Fruit fly (Drosophila melanogaster): ENCODE results near the gene CG15544.

Gene CG15544

dm6 chr3R:30870317-30870878 is 42.8 kb downstream of the CG15544 start (continued):
- peak; percentile 60 for TF ChIP-seq CG8290 (GFP tag; optimal IDR thresholded peaks at IDR 0.05)
- TF ChIP-seq CG8290 (tag; optimal IDR thresholded peaks at IDR 0.05) = peak in 1 of 2 experiments; percentile 29
- peak; percentile 16; the same call in 1 of the 2 replicates for TF ChIP-seq Ada2b (GFP tag; IDR thresholded peaks at IDR 0.05)
- peak; percentile 16 for TF ChIP-seq Lhr (GFP tag; optimal IDR thresholded peaks at IDR 0.05)
- TF ChIP-seq CG9932 (GFP tag; IDR thresholded peaks at IDR 0.05) = peak; percentile 26; the same call in 1 of the 2 replicates
- no peak for TF ChIP-seq chm (GFP tag; IDR thresholded peaks at IDR 0.05)
- peak; percentile 17 for TF ChIP-seq oc (tag; optimal IDR thresholded peaks at IDR 0.05)
- peak; percentile 53 for TF ChIP-seq Rfx (GFP tag; IDR thresholded peaks at IDR 0.05)
- TF ChIP-seq MBD-R2 (GFP tag; IDR thresholded peaks at IDR 0.05) = peak; percentile 11; the same call in 1 of the 2 replicates
- 0 out of 3 replicates have a peak, but pooled peaks have one; percentile 6 for TF ChIP-seq zfh1 (GFP tag; IDR thresholded peaks at IDR 0.05)
- TF ChIP-seq CG11247 (GFP tag; IDR thresholded peaks at IDR 0.05) = no peak
- no peak for TF ChIP-seq sisA (GFP tag; IDR thresholded peaks at IDR 0.05)
- TF ChIP-seq tap (tag; optimal IDR thresholded peaks at IDR 0.05) = no peak
- peak; percentile 33 for TF ChIP-seq CG7839 (tag; optimal IDR thresholded peaks at IDR 0.05)
- TF ChIP-seq dpn (GFP tag; optimal IDR thresholded peaks at IDR 0.05) = peak in 1 of 2 experiments; percentile 3
- TF ChIP-seq nmo (GFP tag; optimal IDR thresholded peaks at IDR 0.05) = peak; percentile 24
- TF ChIP-seq slbo (GFP tag; IDR thresholded peaks at IDR 0.05) = peak; percentile 8; the same call in 1 of the 2 replicates
- peak; percentile 15 for TF ChIP-seq gem (tag; optimal IDR thresholded peaks at IDR 0.05)
- 0 out of 3 replicates have a peak, but pooled peaks have one; percentile 10 for TF ChIP-seq CG6791 (GFP tag; IDR thresholded peaks at IDR 0.05; ENCODE audit: partially characterized antibody)
- TF ChIP-seq Ets97D (GFP tag; optimal IDR thresholded peaks at IDR 0.05) = peak; percentile 8
- no peak for TF ChIP-seq CG12744 (GFP tag; optimal IDR thresholded peaks at IDR 0.05)
- TF ChIP-seq Chrac-16 (GFP tag; optimal IDR thresholded peaks at IDR 0.05) = peak; percentile 11
- TF ChIP-seq Hsf (GFP tag; optimal IDR thresholded peaks at IDR 0.05) = no peak
- peak; percentile 49 for TF ChIP-seq sens (GFP tag)
- 0 out of 2 replicates have a peak, but pooled peaks have one; percentile 16 for TF ChIP-seq CG11085 (GFP tag; IDR thresholded peaks at IDR 0.05)
- no peak for TF ChIP-seq Dad (GFP tag; optimal IDR thresholded peaks at IDR 0.05)
- peak; percentile 94 for TF ChIP-seq CTCF (GFP tag; optimal IDR thresholded peaks at IDR 0.05)
- no peak for TF ChIP-seq row (GFP tag; IDR thresholded peaks at IDR 0.05)
- peak; percentile 19; the same call in 1 of the 2 replicates for TF ChIP-seq CG13287 (GFP tag; IDR thresholded peaks at IDR 0.05; ENCODE audit: partially characterized antibody)
- peak; percentile 10 for TF ChIP-seq Xbp1 (GFP tag; optimal IDR thresholded peaks at IDR 0.05)
- TF ChIP-seq shn (GFP tag; optimal IDR thresholded peaks at IDR 0.05) = no peak
- TF ChIP-seq stwl (tag; optimal IDR thresholded peaks at IDR 0.05) = peak; percentile 53
- TF ChIP-seq vvl (GFP tag; IDR thresholded peaks at IDR 0.05) = peak; percentile 20; the same call in 1 of the 2 replicates
- no peak for TF ChIP-seq ERR (GFP tag; optimal IDR thresholded peaks at IDR 0.05)
- TF ChIP-seq CG42726 (GFP tag; IDR thresholded peaks at IDR 0.05; ENCODE audit: partially characterized antibody) = peak; percentile 34; the same call in 1 of the 2 replicates
- no peak for TF ChIP-seq trem (tag; optimal IDR thresholded peaks at IDR 0.05)
- TF ChIP-seq CG11504 (tag; optimal IDR thresholded peaks at IDR 0.05) = peak; percentile 43
- TF ChIP-seq Camta (GFP tag; optimal IDR thresholded peaks at IDR 0.05) = no peak
- TF ChIP-seq CG2199 (GFP tag; IDR thresholded peaks at IDR 0.05) = peak; percentile 71; the same call in 2 of the 3 replicates
- TF ChIP-seq chinmo (GFP tag; IDR thresholded peaks at IDR 0.05; ENCODE audit: partially characterized antibody) = no peak

- TF ChIP-seq gcm2 (GFP tag; optimal IDR thresholded peaks at IDR 0.05) (no peak), CG6813 (GFP tag; optimal IDR thresholded peaks at IDR 0.05) (no peak), CG11085 (GFP tag; IDR thresholded peaks at IDR 0.05) (no peak), Blimp-1 (GFP tag; optimal IDR thresholded peaks at IDR 0.05) (peak; percentile 21), CG2875 (GFP tag; optimal IDR thresholded peaks at IDR 0.05) (no peak), CG2116 (GFP tag; optimal IDR thresholded peaks at IDR 0.05) (no peak), CG10431 (GFP tag; optimal IDR thresholded peaks at IDR 0.05) (no peak), Mrtf (GFP tag; IDR thresholded peaks at IDR 0.05) (0 out of 3 replicates have a peak, but pooled peaks have one; percentile 9), slou (GFP tag; optimal IDR thresholded peaks at IDR 0.05) (no peak), sens (GFP tag) (peak; percentile 60)
These were observed 44.9 kb downstream of the CG15544 start, which contains the start of gene CG15545 for dm6 chr3R:30872301-30873044. TSS of gene CG15545 (minus strand) at chr3R:30872351.

Measured in whole organism, embryonic.